Worm (Caenorhabditis elegans): Measurements from ENCODE around the gene vps-60.

Gene vps-60

ce11 chrV:8569841-8570361, 36.0 kb downstream of the vps-60 start, which contains the start of the genes F25G6.9 and symk-1:
Gene F25G6.9 (minus strand): TSS chrV:8570000.
Gene symk-1 (plus strand): TSS chrV:8570311.
- TF ChIP-seq spr-3 (GFP tag; optimal IDR thresholded peaks at IDR 0.05) (no peak), Y105C5A.15 (GFP tag; IDR thresholded peaks at IDR 0.05) (no peak), rbr-2 (tag; optimal IDR thresholded peaks at IDR 0.05) (no peak), dmd-6 (GFP tag; IDR thresholded peaks at IDR 0.05) (peak; percentile 46), F49E8.2 (tag; optimal IDR thresholded peaks at IDR 0.05; ENCODE audit: borderline replicate concordance) (peak; percentile 6), aly-2 (tag; optimal IDR thresholded peaks at IDR 0.05) (no peak), nhr-41 (GFP tag; IDR thresholded peaks at IDR 0.05) (no peak), dve-1 (tag; optimal IDR thresholded peaks at IDR 0.05; ENCODE audit: insufficient read depth) (peak; percentile 54), nhr-76 (tag; optimal IDR thresholded peaks at IDR 0.05) (no peak), mes-2 (tag; optimal IDR thresholded peaks at IDR 0.05; ENCODE audit: poor library complexity, severe bottlenecking) (peak; percentile 67), nhr-102 (tag; optimal IDR thresholded peaks at IDR 0.05) (peak; percentile 60), nhr-6 (tag; optimal IDR thresholded peaks at IDR 0.05) (peak; percentile 35), ces-1 (GFP tag; optimal IDR thresholded peaks at IDR 0.05) (no peak), hlh-11 (tag; optimal IDR thresholded peaks at IDR 0.05) (peak; percentile 51), hmg-1.1 (GFP tag; IDR thresholded peaks at IDR 0.05) (peak; percentile 70), ztf-11 (tag; optimal IDR thresholded peaks at IDR 0.05) (no peak), saeg-2 (GFP tag; IDR thresholded peaks at IDR 0.05) (no peak), F26F4.8 (GFP tag; conservative IDR thresholded peaks at IDR 0.05) (no peak), hlh-30 (tag; optimal IDR thresholded peaks at IDR 0.05; ENCODE audit: insufficient read depth) (no peak), lin-29 (GFP tag; IDR thresholded peaks at IDR 0.05) (no peak), arid-1 (GFP tag; conservative IDR thresholded peaks at IDR 0.05) (no peak), nhr-111 (GFP tag; optimal IDR thresholded peaks at IDR 0.05) (no peak), pqm-1 (tag; optimal IDR thresholded peaks at IDR 0.05) (no peak), dpl-1 (GFP tag; optimal IDR thresholded peaks at IDR 0.05) (peak; percentile 63), T26A8.4 (GFP tag; IDR thresholded peaks at IDR 0.05) (no peak), vab-7 (GFP tag; IDR thresholded peaks at IDR 0.05) (no peak), gei-8 (GFP tag; optimal IDR thresholded peaks at IDR 0.05) (no peak), tra-1 (GFP tag; IDR thresholded peaks at IDR 0.05) (0 out of 2 replicates have a peak, but pooled peaks have one; percentile 14), F10B5.3 (tag; optimal IDR thresholded peaks at IDR 0.05) (peak; percentile 39)

- TF ChIP-seq zip-2 (tag; optimal IDR thresholded peaks at IDR 0.05) = no peak
- peak in 1 of 2 experiments; percentile 91 for TF ChIP-seq unc-62 (GFP tag; optimal IDR thresholded peaks at IDR 0.05 in 1 of 2)
- no peak for TF ChIP-seq unc-62 (tag; optimal IDR thresholded peaks at IDR 0.05)
Measured at ce11 chrV:8569172-8569571, 36.8 kb downstream of the vps-60 start.

- no peak for TF ChIP-seq dmd-6 (GFP tag; IDR thresholded peaks at IDR 0.05)
- TF ChIP-seq lin-38 (GFP tag; IDR thresholded peaks at IDR 0.05) = peak; percentile 5; the same call in 1 of the 2 replicates
Measured at ce11 chrV:8565075-8565474, 40.9 kb downstream of the vps-60 start, which contains the start of gene F25G6.8. Gene F25G6.8 (minus strand): TSS chrV:8565175.

ce11 chrV:8560916-8561315, 45.0 kb downstream of the vps-60 start, which contains the start of gene acr-16:
Gene acr-16 (plus strand): TSS chrV:8561216.
- TF ChIP-seq hlh-11 (tag; optimal IDR thresholded peaks at IDR 0.05) (no peak), nhr-237 (tag; optimal IDR thresholded peaks at IDR 0.05) (no peak), unc-62 (GFP tag; optimal IDR thresholded peaks at IDR 0.05 in 1 of 2) (no peak), unc-62 (tag; optimal IDR thresholded peaks at IDR 0.05) (no peak), ceh-82 (tag; optimal IDR thresholded peaks at IDR 0.05) (no peak)
